Fruit fly (Drosophila melanogaster) whole organism: Measurements from ENCODE around the gene Cpr64Ac.

Experiments used
- CG8478 ChIP-seq: fragments of >200 bp; optimal IDR thresholded peaks from 2 replicates; lab custom pipeline; 2018; ENCODE audit warnings: inconsistent platforms
- Dll ChIP-seq: fragments of >200 bp; optimal IDR thresholded peaks from 2 replicates; lab custom pipeline; 2017
- EcR ChIP-seq, 2 experiments: fragments of >200 bp; optimal IDR thresholded peaks; 2 replicates each; lab custom pipeline; 2017; ENCODE audit warnings: missing biosample characterization in 2 of 2, missing genetic modification characterization in 2 of 2, missing genetic modification reagents in 2 of 2
- pan ChIP-seq: fragments of >200 bp; optimal IDR thresholded peaks from 2 replicates; lab custom pipeline; 2017
- psq ChIP-seq: fragments of >200 bp; optimal IDR thresholded peaks from 2 replicates; lab custom pipeline; 2017
- usp ChIP-seq: fragments of >200 bp; optimal IDR thresholded peaks from 2 replicates; lab custom pipeline; 2017; ENCODE audit warnings: missing biosample characterization, missing genetic modification characterization, mixed read lengths

The Cpr64Ac gene

DNA sequence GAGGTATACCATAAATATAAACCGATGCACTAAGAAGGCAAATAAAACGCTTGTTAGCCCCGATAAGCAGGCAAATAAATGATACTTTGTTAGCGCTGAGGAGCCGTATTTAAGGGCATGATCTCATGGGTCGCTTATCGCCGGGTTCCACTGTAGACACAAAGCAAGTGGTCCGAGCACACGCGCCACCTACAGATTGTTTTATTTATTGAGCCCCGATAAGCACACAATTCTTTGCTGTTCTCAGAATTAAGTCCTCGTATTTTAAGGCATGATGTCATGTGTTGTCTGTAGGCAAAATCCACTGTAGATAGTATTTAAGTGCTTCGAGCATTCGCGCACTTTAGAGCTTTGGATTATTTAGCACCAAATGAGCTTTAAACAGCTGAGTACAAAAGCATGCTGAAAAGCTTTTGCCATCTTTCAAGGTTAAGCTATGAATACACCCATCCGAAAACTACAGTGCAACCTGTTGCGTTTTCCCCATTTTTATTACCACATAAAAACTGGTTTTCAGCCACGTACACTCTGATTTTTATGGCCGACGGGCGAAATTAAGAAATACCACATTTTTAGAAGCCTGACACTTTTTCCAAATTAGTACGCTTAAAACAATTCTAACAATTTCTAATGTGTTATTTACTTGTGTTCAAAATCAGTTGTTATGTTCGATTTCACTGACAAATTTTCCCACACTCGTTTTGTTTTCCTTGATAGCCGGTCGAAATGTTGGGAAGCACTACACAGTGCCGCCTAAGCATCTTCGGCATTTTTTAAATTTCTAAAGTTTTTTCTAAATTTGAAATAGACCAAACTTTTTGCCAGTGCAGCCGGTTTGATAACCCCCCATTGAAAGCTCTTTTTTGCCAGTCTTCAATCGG is 27.0 kb upstream of the Cpr64Ac start, which contains the start of gene Sqor:
Gene Sqor (plus strand): TSS at position 732 of the 881 bp plus-strand sequence.
- no peak for TF ChIP-seq usp (GFP tag; lab: Kevin White, UChicago)
- no peak for TF ChIP-seq Dll (lab: Kevin White, UChicago)

DNA sequence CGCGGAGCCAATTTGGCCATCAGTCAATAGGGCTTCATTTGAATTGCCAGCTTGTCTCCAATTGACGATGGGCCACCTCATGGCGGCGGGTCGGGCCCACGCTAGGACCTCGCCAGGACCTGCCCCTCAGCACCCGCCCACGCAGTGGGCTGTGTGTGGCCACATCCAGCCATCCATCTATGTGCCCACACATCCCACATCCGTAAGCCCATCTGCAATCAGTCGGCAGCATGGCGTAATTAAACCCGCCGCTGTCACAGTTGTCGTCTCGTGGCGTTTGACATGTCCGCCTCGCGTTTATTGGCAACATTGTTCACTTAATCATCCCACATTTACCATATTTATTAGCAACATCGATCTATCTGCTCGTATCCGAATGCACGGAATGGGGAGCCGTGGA is 25.5 kb upstream of the Cpr64Ac start:
- TF ChIP-seq usp (GFP tag; lab: Kevin White, UChicago): no peak
- TF ChIP-seq psq (lab: Kevin White, UChicago): no peak
- no peak for TF ChIP-seq CG8478 (lab: Kevin White, UChicago)
- TF ChIP-seq EcR (GFP tag; optimal IDR thresholded peaks at IDR 0.05; lab: Kevin White, UChicago): no peak
- TF ChIP-seq pan (lab: Kevin White, UChicago): no peak
- TF ChIP-seq Dll (lab: Kevin White, UChicago): no peak

DNA sequence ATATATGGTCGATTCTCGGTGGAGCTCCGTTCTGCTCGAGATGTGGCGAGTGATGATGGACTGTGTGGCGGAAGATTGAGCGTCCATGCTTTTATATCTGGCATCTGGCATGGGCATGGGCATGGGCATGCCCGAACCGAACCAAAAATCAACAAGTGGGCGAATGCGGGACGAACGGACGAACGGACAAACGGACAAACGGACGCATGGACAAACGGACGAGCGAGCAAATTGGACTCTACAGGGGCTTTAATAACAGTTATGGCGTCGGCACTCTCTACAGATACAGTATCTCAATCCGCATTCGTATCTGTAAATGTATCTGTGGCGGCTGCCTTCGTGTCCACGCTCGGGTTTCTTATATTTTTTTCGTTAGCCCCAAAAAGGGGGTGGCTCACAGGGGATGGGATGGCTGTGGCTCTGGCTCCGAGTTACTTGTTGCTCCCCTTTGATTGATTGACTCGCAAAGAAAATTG is 23.4 kb upstream of the Cpr64Ac start, which contains the start of gene ImpL2:
Gene ImpL2 (minus strand): TSS at position 51 of the 476 bp plus-strand sequence.
- TF ChIP-seq Dll (lab: Kevin White, UChicago) (no peak), pan (lab: Kevin White, UChicago) (no peak), usp (GFP tag; lab: Kevin White, UChicago) (no peak), psq (lab: Kevin White, UChicago) (no peak), EcR (GFP tag; optimal IDR thresholded peaks at IDR 0.05; lab: Kevin White, UChicago) (no peak), CG8478 (lab: Kevin White, UChicago) (no peak)

dm6 chr3L:4233603-4234277 is 21.0 kb upstream of the Cpr64Ac start:
- TF ChIP-seq psq (lab: Kevin White, UChicago): no peak
- no peak for TF ChIP-seq Dll (lab: Kevin White, UChicago)
- TF ChIP-seq pan (lab: Kevin White, UChicago): no peak
- TF ChIP-seq EcR (GFP tag; optimal IDR thresholded peaks at IDR 0.05; lab: Kevin White, UChicago): no peak
- no peak for TF ChIP-seq CG8478 (lab: Kevin White, UChicago)
- no peak for TF ChIP-seq usp (GFP tag; lab: Kevin White, UChicago)

DNA sequence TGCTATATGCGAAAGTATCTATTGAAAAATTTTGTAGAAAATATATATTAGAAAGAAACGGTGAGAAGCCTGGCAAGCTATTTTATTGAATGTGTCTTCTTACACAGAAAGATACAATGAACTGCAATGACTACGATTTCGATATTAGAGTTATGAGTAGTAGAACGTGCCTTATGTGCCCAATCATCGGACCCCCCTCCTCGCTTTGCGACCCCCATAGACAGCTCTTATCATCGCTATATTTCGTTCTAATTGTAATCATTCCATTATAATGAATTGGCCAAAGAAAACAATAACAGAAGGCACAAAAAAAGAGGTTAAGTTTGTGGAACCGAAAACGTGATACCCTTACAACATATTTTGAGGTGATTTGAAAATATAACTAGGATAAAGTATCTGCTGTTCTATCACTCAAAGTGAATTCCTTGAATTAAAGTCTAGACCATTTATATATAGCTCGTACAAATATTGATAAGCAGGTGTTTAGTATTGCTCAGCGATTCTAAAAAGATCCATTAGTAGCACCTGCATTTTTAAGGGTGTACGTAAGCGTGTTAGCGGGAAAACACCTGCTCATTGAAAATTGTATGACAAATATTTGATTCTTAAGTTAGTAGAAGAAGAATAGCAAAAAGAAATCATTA is 20.1 kb upstream of the Cpr64Ac start:
- TF ChIP-seq CG8478 (lab: Kevin White, UChicago) (no peak), pan (lab: Kevin White, UChicago) (no peak), usp (GFP tag; lab: Kevin White, UChicago) (no peak), Dll (lab: Kevin White, UChicago) (no peak), psq (lab: Kevin White, UChicago) (no peak), EcR (GFP tag; optimal IDR thresholded peaks at IDR 0.05; lab: Kevin White, UChicago) (no peak)

DNA sequence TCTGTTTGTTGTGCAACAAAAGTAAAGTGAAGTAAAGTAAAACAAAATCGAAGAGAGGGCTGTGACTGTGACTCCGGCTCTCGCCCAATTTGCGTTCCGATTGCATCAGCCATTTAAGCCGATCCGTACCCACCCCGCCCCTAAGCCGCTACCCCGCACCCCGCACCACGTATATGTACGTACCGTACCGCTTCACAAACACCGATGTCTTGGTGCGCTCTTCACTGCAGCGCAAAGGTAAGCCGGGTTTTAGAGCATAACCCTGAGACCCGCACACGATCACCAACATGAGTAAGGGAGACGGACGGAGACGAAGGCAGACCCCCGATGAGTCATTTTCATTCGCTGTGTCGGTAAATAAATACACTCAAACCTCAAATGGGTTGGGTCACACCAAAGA is 19.5 kb upstream of the Cpr64Ac start:
- no peak for TF ChIP-seq Dll (lab: Kevin White, UChicago)
- TF ChIP-seq usp (GFP tag; lab: Kevin White, UChicago): no peak
- no peak for TF ChIP-seq CG8478 (lab: Kevin White, UChicago)
- TF ChIP-seq psq (lab: Kevin White, UChicago): no peak
- TF ChIP-seq pan (lab: Kevin White, UChicago): no peak
- no peak for TF ChIP-seq EcR (GFP tag; optimal IDR thresholded peaks at IDR 0.05; lab: Kevin White, UChicago)

dm6 chr3L:4231401-4232014 is 18.8 kb upstream of the Cpr64Ac start:
- TF ChIP-seq CG8478 (lab: Kevin White, UChicago) (no peak), EcR (GFP tag; optimal IDR thresholded peaks at IDR 0.05; lab: Kevin White, UChicago) (no peak), pan (lab: Kevin White, UChicago) (no peak), usp (GFP tag; lab: Kevin White, UChicago) (no peak), Dll (lab: Kevin White, UChicago) (no peak), psq (lab: Kevin White, UChicago) (no peak)

dm6 chr3L:4230357-4230901 is 17.7 kb upstream of the Cpr64Ac start:
- TF ChIP-seq pan (lab: Kevin White, UChicago) (no peak), Dll (lab: Kevin White, UChicago) (no peak), psq (lab: Kevin White, UChicago) (no peak), CG8478 (lab: Kevin White, UChicago) (no peak), EcR (GFP tag; optimal IDR thresholded peaks at IDR 0.05; lab: Kevin White, UChicago) (no peak), usp (GFP tag; lab: Kevin White, UChicago) (no peak)

DNA sequence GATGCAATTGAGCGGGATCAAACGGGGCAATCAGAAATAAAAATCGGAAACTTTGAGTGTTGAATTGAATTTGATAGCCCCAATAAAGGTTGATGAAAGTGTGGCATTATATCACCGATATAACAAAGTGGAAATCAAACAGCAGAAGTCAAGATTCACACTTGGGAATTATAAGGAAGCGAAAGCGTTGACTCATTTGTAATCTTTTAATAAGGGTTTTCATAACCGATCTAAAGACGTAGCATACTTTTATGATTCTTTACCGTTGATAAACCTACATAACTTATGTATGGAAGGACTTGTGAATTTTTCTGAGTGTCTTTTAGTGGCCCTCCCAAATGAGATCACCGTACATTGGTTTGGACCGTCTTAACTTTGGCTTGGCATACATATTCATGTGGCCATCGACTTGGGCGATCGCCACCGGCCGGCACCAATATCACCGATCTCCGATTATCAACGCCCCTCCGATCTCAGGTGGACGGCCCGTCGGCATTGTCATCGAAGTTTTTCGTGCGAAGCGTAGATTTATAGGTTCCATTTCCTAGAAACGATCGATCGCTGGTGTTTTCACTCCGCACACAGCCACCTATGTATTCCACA is 16.8 kb upstream of the Cpr64Ac start:
- TF ChIP-seq CG8478 (lab: Kevin White, UChicago): no peak
- TF ChIP-seq EcR (GFP tag; optimal IDR thresholded peaks at IDR 0.05; lab: Kevin White, UChicago): no peak
- TF ChIP-seq pan (lab: Kevin White, UChicago): no peak
- no peak for TF ChIP-seq usp (GFP tag; lab: Kevin White, UChicago)
- no peak for TF ChIP-seq psq (lab: Kevin White, UChicago)
- no peak for TF ChIP-seq Dll (lab: Kevin White, UChicago)
